Worm (Caenorhabditis elegans) whole organism, L4 larva: ENCODE data around the gene ZC262.2.

Experiments used
- F10B5.3 ChIP-seq: sonication (generic microtip); optimal IDR thresholded peaks from 2 replicates; lab custom pipeline; 2016; ENCODE audit warnings: mild to moderate bottlenecking, missing genetic modification characterization, missing compliant biosample characterization
- F26F4.8 ChIP-seq: fragments of 200-800 bp; sonication (Bioruptor generic); conservative IDR thresholded peaks from 2 replicates; pipeline ENCODE4 v1.3.6; 2022; ENCODE audit warnings: missing genetic modification characterization, missing compliant biosample characterization
- F44E2.7 ChIP-seq: fragments of 200-800 bp; sonication (Bioruptor generic); IDR thresholded peaks from 2 replicates; pipeline ENCODE4 v2.1.2; 2022; ENCODE audit warnings: missing genetic modification characterization, missing compliant biosample characterization
- F49E8.2 ChIP-seq: sonication (generic microtip); optimal IDR thresholded peaks from 2 replicates; lab custom pipeline; 2016; ENCODE audit warnings: missing compliant biosample characterization, mild to moderate bottlenecking, missing genetic modification characterization, borderline replicate concordance
- Y105C5A.15 ChIP-seq: fragments of 200-800 bp; sonication (Bioruptor generic); IDR thresholded peaks from 2 replicates; pipeline ENCODE4 v1.3.6; 2022; ENCODE audit warnings: missing genetic modification characterization, missing compliant biosample characterization
- ZK546.5 ChIP-seq, 2 experiments: sonication (generic microtip); optimal IDR thresholded peaks; 2 replicates each; lab custom pipeline; 2017; ENCODE audit warnings: missing biosample characterization in 2 of 2, missing genetic modification characterization in 2 of 2
- aha-1 ChIP-seq: fragments of 150-350 bp; peaks from one replicate; lab custom pipeline; 2014; ENCODE audit warnings: missing biosample characterization, missing genetic modification characterization
- arid-1 ChIP-seq: fragments of 200-800 bp; sonication (Bioruptor generic); conservative IDR thresholded peaks from 2 replicates; pipeline ENCODE4 v1.3.6; 2022; ENCODE audit warnings: missing genetic modification reagents, missing genetic modification characterization, missing compliant biosample characterization
- ceh-20 ChIP-seq: fragments of 200-800 bp; sonication (Bioruptor generic); IDR thresholded peaks from 2 replicates; pipeline ENCODE4 v1.3.6; 2022; ENCODE audit warnings: missing genetic modification reagents, missing genetic modification characterization, missing compliant biosample characterization
- ceh-28 ChIP-seq: fragments of 150-350 bp; optimal IDR thresholded peaks from 2 replicates; lab custom pipeline; 2014; ENCODE audit warnings: missing biosample characterization, missing genetic modification reagents, missing genetic modification characterization
- ceh-32 ChIP-seq: sonication (generic microtip); optimal IDR thresholded peaks from 2 replicates; lab custom pipeline; 2016; ENCODE audit warnings: mild to moderate bottlenecking, missing genetic modification characterization, missing compliant biosample characterization; ENCODE audit not compliant: poor library complexity
- ceh-62 ChIP-seq: sonication (generic microtip); optimal IDR thresholded peaks from 2 replicates; lab custom pipeline; 2017; ENCODE audit warnings: missing biosample characterization, missing genetic modification characterization
- ceh-82 ChIP-seq: sonication (generic microtip); optimal IDR thresholded peaks from 2 replicates; lab custom pipeline; 2017; ENCODE audit warnings: missing biosample characterization, missing genetic modification characterization
- daf-12 ChIP-seq: fragments of 150-350 bp; optimal IDR thresholded peaks from 2 replicates; lab custom pipeline; 2014; ENCODE audit warnings: missing biosample characterization, missing genetic modification reagents, missing genetic modification characterization
- daf-16 ChIP-seq, 3 experiments: sonication (generic microtip); optimal IDR thresholded peaks; 2 replicates each; lab custom pipeline; 2016 to 2017; ENCODE audit warnings: missing genetic modification characterization in 3 of 3, missing genetic modification reagents in 3 of 3, mild to moderate bottlenecking in 2 of 3, missing compliant biosample characterization in 2 of 3, missing biosample characterization in 1 of 3, moderate library complexity in 1 of 3
- daf-19 ChIP-seq: fragments of 200-800 bp; sonication (Bioruptor generic); conservative IDR thresholded peaks from 2 replicates; pipeline ENCODE4 v1.3.6; 2022; ENCODE audit warnings: missing genetic modification characterization, missing compliant biosample characterization
- daf-8 ChIP-seq: fragments of 200-800 bp; sonication (Bioruptor generic); IDR thresholded peaks from 2 replicates; pipeline ENCODE4 v1.3.6; 2022; ENCODE audit warnings: missing genetic modification characterization, missing compliant biosample characterization
- dmd-6 ChIP-seq: fragments of 200-800 bp; sonication (Bioruptor generic); IDR thresholded peaks from 2 replicates; pipeline ENCODE4 v1.3.6; 2022; ENCODE audit warnings: missing genetic modification reagents, missing genetic modification characterization, missing compliant biosample characterization
- dmd-8 ChIP-seq: fragments of 200-800 bp; sonication (Bioruptor generic); IDR thresholded peaks from 2 replicates; pipeline ENCODE4 v1.3.6; 2022; ENCODE audit warnings: missing genetic modification characterization, missing compliant biosample characterization
- dpl-1 ChIP-seq: fragments of 150-350 bp; optimal IDR thresholded peaks from 2 replicates; lab custom pipeline; 2014; ENCODE audit warnings: missing biosample characterization, missing genetic modification reagents, missing genetic modification characterization
- egl-27 ChIP-seq: sonication (generic microtip); optimal IDR thresholded peaks from 3 replicates; lab custom pipeline; 2017; ENCODE audit warnings: missing biosample characterization, missing genetic modification reagents, missing genetic modification characterization
- egl-43 ChIP-seq: fragments of 200-800 bp; sonication (Bioruptor generic); IDR thresholded peaks from 2 replicates; pipeline ENCODE4 v1.3.6; 2022; ENCODE audit warnings: missing genetic modification reagents, missing genetic modification characterization, missing compliant biosample characterization
- hlh-11 ChIP-seq: fragments of 200-800 bp; sonication (Bioruptor generic); optimal IDR thresholded peaks from 2 replicates; lab custom pipeline; 2018; ENCODE audit warnings: mild to moderate bottlenecking, missing genetic modification characterization, missing compliant biosample characterization
- hlh-30 ChIP-seq: sonication (generic microtip); optimal IDR thresholded peaks from 2 replicates; lab custom pipeline; 2017; ENCODE audit warnings: antibody characterized with exemption, mild to moderate bottlenecking, missing genetic modification characterization, missing compliant biosample characterization; ENCODE audit not compliant: insufficient read depth
- hmg-1.1 ChIP-seq: fragments of 200-800 bp; sonication (Bioruptor generic); IDR thresholded peaks from 2 replicates; pipeline ENCODE4 v1.3.6; 2022; ENCODE audit warnings: missing genetic modification reagents, missing genetic modification characterization, missing compliant biosample characterization
- lin-13 ChIP-seq: fragments of 150-350 bp; optimal IDR thresholded peaks from 2 replicates; lab custom pipeline; 2014; ENCODE audit warnings: missing biosample characterization, missing genetic modification reagents, missing genetic modification characterization
- lin-15B ChIP-seq: fragments of 150-350 bp; sonication (generic microtip); optimal IDR thresholded peaks from 3 replicates; lab custom pipeline; 2014; ENCODE audit warnings: missing biosample characterization, missing genetic modification characterization
- lin-39 ChIP-seq: fragments of 150-350 bp; optimal IDR thresholded peaks from 2 replicates; lab custom pipeline; 2014; ENCODE audit warnings: missing biosample characterization, missing genetic modification reagents, missing genetic modification characterization
- lir-3 ChIP-seq: sonication (generic microtip); optimal IDR thresholded peaks from 2 replicates; lab custom pipeline; 2016; ENCODE audit warnings: mild to moderate bottlenecking, missing genetic modification characterization, missing compliant biosample characterization
- lsy-2 ChIP-seq, 2 experiments: fragments of 150-350 bp in 1 of 2; sonication (generic microtip) in 1 of 2; optimal IDR thresholded peaks; 2 replicates each; lab custom pipeline; 2014 to 2017; ENCODE audit warnings: missing biosample characterization in 2 of 2, missing genetic modification characterization in 2 of 2
- madf-5 ChIP-seq, 2 experiments: fragments of 200-800 bp; sonication (Bioruptor generic); IDR thresholded peaks; 2 replicates each; pipeline ENCODE4 v1.3.6; 2022; ENCODE audit warnings: missing compliant biosample characterization in 2 of 2, missing genetic modification characterization in 2 of 2
- mdl-1 ChIP-seq, 2 experiments: fragments of 150-350 bp in 1 of 2; sonication (generic microtip) in 1 of 2; optimal IDR thresholded peaks; 2 replicates each; lab custom pipeline; 2014 to 2017; ENCODE audit warnings: missing biosample characterization in 2 of 2, missing genetic modification characterization in 2 of 2
- mdt-29 ChIP-seq: fragments of 200-800 bp; sonication (Bioruptor generic); IDR thresholded peaks from 2 replicates; pipeline ENCODE4 v1.3.6; 2022; ENCODE audit warnings: missing genetic modification reagents, missing genetic modification characterization, missing compliant biosample characterization
- mep-1 ChIP-seq: fragments of 150-350 bp; sonication (generic microtip); optimal IDR thresholded peaks from 3 replicates; lab custom pipeline; 2014; ENCODE audit warnings: missing biosample characterization, missing genetic modification characterization
- mes-2 ChIP-seq: sonication (generic microtip); optimal IDR thresholded peaks from 2 replicates; lab custom pipeline; 2016; ENCODE audit warnings: missing genotype, mild to moderate bottlenecking, missing genetic modification characterization, missing compliant biosample characterization; ENCODE audit not compliant: poor library complexity, severe bottlenecking
- mxl-2 ChIP-seq: fragments of 200-800 bp; sonication (Bioruptor generic); conservative IDR thresholded peaks from 2 replicates; pipeline ENCODE4 v1.3.6; 2022; ENCODE audit warnings: missing genetic modification reagents, missing genetic modification characterization, missing compliant biosample characterization
- mxl-3 ChIP-seq: fragments of 200-800 bp; sonication (Bioruptor generic); optimal IDR thresholded peaks from 2 replicates; lab custom pipeline; 2018; ENCODE audit warnings: mild to moderate bottlenecking, missing genetic modification characterization, missing compliant biosample characterization
- nhr-10 ChIP-seq: fragments of 150-350 bp; optimal IDR thresholded peaks from 2 replicates; lab custom pipeline; 2014; ENCODE audit warnings: missing biosample characterization, missing genetic modification characterization
- nhr-11 ChIP-seq: fragments of 150-350 bp; optimal IDR thresholded peaks from 2 replicates; lab custom pipeline; 2014; ENCODE audit warnings: missing biosample characterization, missing genetic modification characterization
- nhr-111 ChIP-seq: fragments of 200-800 bp; sonication (Bioruptor generic); optimal IDR thresholded peaks from 2 replicates; lab custom pipeline; 2018; ENCODE audit warnings: mild to moderate bottlenecking, missing genetic modification characterization, missing compliant biosample characterization
- nhr-41 ChIP-seq: fragments of 200-800 bp; sonication (Bioruptor generic); IDR thresholded peaks from 2 replicates; pipeline ENCODE4 v1.3.6; 2022; ENCODE audit warnings: missing genetic modification reagents, missing genetic modification characterization, missing compliant biosample characterization
- nhr-48 ChIP-seq: sonication (generic microtip); optimal IDR thresholded peaks from 2 replicates; lab custom pipeline; 2016; ENCODE audit warnings: mild to moderate bottlenecking, missing genetic modification characterization, missing compliant biosample characterization
- nhr-76 ChIP-seq: fragments of 150-350 bp; optimal IDR thresholded peaks from 2 replicates; lab custom pipeline; 2014; ENCODE audit warnings: missing biosample characterization, missing genetic modification characterization
- php-3 ChIP-seq: fragments of 200-800 bp; sonication (Bioruptor generic); IDR thresholded peaks from 2 replicates; pipeline ENCODE4 v1.3.6; 2022; ENCODE audit warnings: missing genetic modification reagents, missing genetic modification characterization, missing compliant biosample characterization
- pqm-1 ChIP-seq: sonication (generic microtip); optimal IDR thresholded peaks from 2 replicates; lab custom pipeline; 2017; ENCODE audit warnings: missing biosample characterization, missing genetic modification characterization
- rbr-2 ChIP-seq: sonication (generic microtip); optimal IDR thresholded peaks from 2 replicates; lab custom pipeline; 2016; ENCODE audit warnings: missing genotype, missing genetic modification characterization, missing compliant biosample characterization
- set-16 ChIP-seq: fragments of 200-800 bp; sonication (Bioruptor generic); IDR thresholded peaks from 2 replicates; pipeline ENCODE4 v1.3.6; 2022; ENCODE audit warnings: missing genetic modification reagents, missing genetic modification characterization, missing compliant biosample characterization
- snpc-4 ChIP-seq: fragments of 150-350 bp; optimal IDR thresholded peaks from 2 replicates; lab custom pipeline; 2014; ENCODE audit warnings: missing biosample characterization, missing genetic modification characterization
- unc-130 ChIP-seq: sonication (generic microtip); optimal IDR thresholded peaks from 2 replicates; lab custom pipeline; 2016; ENCODE audit warnings: missing genetic modification reagents, missing genetic modification characterization, missing compliant biosample characterization
- unc-62 ChIP-seq, 3 experiments: fragments of 150-350 bp in 1 of 3; sonication (generic microtip); optimal IDR thresholded peaks in 2 of 3; peaks in 1 of 3; 1 replicate in 1 of 3; 2 replicates in 2 of 3; lab custom pipeline; 2014 to 2017; ENCODE audit warnings: missing biosample characterization in 3 of 3, missing genetic modification characterization in 3 of 3, missing genetic modification reagents in 3 of 3, missing genotype in 1 of 3
- ztf-7 ChIP-seq: fragments of 150-350 bp; optimal IDR thresholded peaks from 2 replicates; lab custom pipeline; 2014; ENCODE audit warnings: missing biosample characterization, missing genetic modification characterization

ZC262.2 gene

ce11 chrIII:8287519-8287918 lies 44.3 kb upstream of the ZC262.2 start:
- TF ChIP-seq nhr-11 (tag; lab: Kevin White, UChicago) (peak; percentile 3), set-16 (GFP tag; lab: Robert Waterston, UW) (no peak), F10B5.3 (no peak), ceh-62 (tag; lab: Kevin White, UChicago) (no peak), nhr-48 (tag; lab: Kevin White, UChicago) (no peak), F26F4.8 (GFP tag; lab: Robert Waterston, UW) (no peak), daf-12 (tag; lab: Kevin White, UChicago) (no peak), Y105C5A.15 (GFP tag; lab: Robert Waterston, UW) (no peak), snpc-4 (tag; lab: Kevin White, UChicago) (no peak), ztf-7 (no peak), F49E8.2 (tag; lab: Kevin White, UChicago) (no peak), ceh-82 (tag; lab: Kevin White, UChicago) (no peak), unc-130 (GFP tag; lab: Kevin White, UChicago) (no peak), rbr-2 (no peak), mep-1 (tag; lab: Kevin White, UChicago) (peak; percentile 9), dmd-6 (GFP tag; lab: Robert Waterston, UW) (no peak), ZK546.5 (tag; optimal IDR thresholded peaks at IDR 0.05; lab: Kevin White, UChicago) (no peak), mes-2 (peak; percentile 37), dpl-1 (GFP tag; lab: Kevin White, UChicago) (no peak), lin-13 (GFP tag; lab: Kevin White, UChicago) (no peak), hmg-1.1 (peak; percentile 26; the same call in 1 of the 2 replicates), lir-3 (tag; lab: Kevin White, UChicago) (no peak), nhr-41 (no peak), hlh-30 (peak; percentile 3), F44E2.7 (GFP tag; lab: Robert Waterston, UW) (no peak), mdt-29 (GFP tag; lab: Robert Waterston, UW) (no peak), egl-27 (tag; lab: Kevin White, UChicago) (no peak), ceh-32 (no peak), dmd-8 (GFP tag; lab: Robert Waterston, UW) (no peak), daf-19 (GFP tag; lab: Robert Waterston, UW) (no peak), aha-1 (tag; lab: Kevin White, UChicago) (peak; percentile 94), hlh-11 (peak; percentile 57), mxl-3 (GFP tag; lab: Kevin White, UChicago) (no peak), unc-62 (GFP tag; optimal IDR thresholded peaks at IDR 0.05 in 1 of 2; lab: Kevin White, UChicago) (peak in 1 of 2 experiments; percentile 86), unc-62 (tag; optimal IDR thresholded peaks at IDR 0.05; lab: Kevin White, UChicago) (no peak), nhr-111 (no peak), lin-15B (tag; lab: Kevin White, UChicago) (no peak), lin-39 (tag; lab: Kevin White, UChicago) (no peak), lsy-2 (tag; optimal IDR thresholded peaks at IDR 0.05; lab: Kevin White, UChicago) (no peak), mxl-2 (GFP tag; lab: Robert Waterston, UW) (no peak), mdl-1 (tag; optimal IDR thresholded peaks at IDR 0.05; lab: Kevin White, UChicago) (no peak), ceh-28 (tag; lab: Kevin White, UChicago) (no peak), pqm-1 (no peak), nhr-76 (no peak), egl-43 (GFP tag; lab: Robert Waterston, UW) (no peak), daf-8 (GFP tag; lab: Robert Waterston, UW) (no peak), arid-1 (no peak), madf-5 (GFP tag; IDR thresholded peaks at IDR 0.05; lab: Robert Waterston, UW) (no peak), nhr-10 (tag; lab: Kevin White, UChicago) (no peak), ceh-20 (GFP tag; lab: Robert Waterston, UW) (peak; percentile 55; the same call in 1 of the 2 replicates), php-3 (GFP tag; lab: Robert Waterston, UW) (no peak), daf-16 (GFP tag; optimal IDR thresholded peaks at IDR 0.05; lab: Kevin White, UChicago) (no peak), daf-16 (tag; optimal IDR thresholded peaks at IDR 0.05; lab: Kevin White, UChicago) (no peak)
